Fruit fly (Drosophila melanogaster) whole organism, embryonic: ENCODE results near the gene Ubqn.
A peak's percentile ranks its signal among the peaks of the same experiment; 100 is the strongest.

Source experiments
- Atf6 ChIP-seq: fragments of 200-800 bp; sonication (Bioruptor generic); IDR thresholded peaks from 2 replicates; pipeline ENCODE4 v1.3.6; 2022; ENCODE audit warnings: missing biosample characterization, missing genetic modification characterization
- CG11398 ChIP-seq: fragments of 200-800 bp; sonication (Bioruptor generic); optimal IDR thresholded peaks from 2 replicates; lab custom pipeline; 2016; ENCODE audit warnings: missing biosample characterization, missing genetic modification characterization
- CG12155 ChIP-seq: fragments of 200-800 bp; sonication (Bioruptor generic); optimal IDR thresholded peaks from 3 replicates; lab custom pipeline; 2016; ENCODE audit warnings: missing biosample characterization, missing genetic modification characterization
- CG12219 ChIP-seq: fragments of 200-800 bp; sonication (Bioruptor generic); optimal IDR thresholded peaks from 3 replicates; lab custom pipeline; 2018; ENCODE audit warnings: missing biosample characterization, mild to moderate bottlenecking, missing genetic modification characterization
- CG15479 ChIP-seq: fragments of 200-800 bp; sonication (Bioruptor generic); optimal IDR thresholded peaks from 3 replicates; lab custom pipeline; 2019; ENCODE audit warnings: missing biosample characterization, mild to moderate bottlenecking, missing genetic modification characterization, moderate library complexity
- CG16815 ChIP-seq: fragments of 200-800 bp; sonication (Bioruptor generic); optimal IDR thresholded peaks from 3 replicates; lab custom pipeline; 2017; ENCODE audit warnings: missing biosample characterization, mild to moderate bottlenecking, missing genetic modification characterization
- CG17186 ChIP-seq: fragments of 200-800 bp; sonication (Bioruptor generic); optimal IDR thresholded peaks from 3 replicates; lab custom pipeline; 2017; ENCODE audit warnings: missing biosample characterization, missing genetic modification reagents, missing genetic modification characterization
- CG2120 ChIP-seq: fragments of 200-800 bp; sonication (Bioruptor generic); optimal IDR thresholded peaks from 3 replicates; lab custom pipeline; 2016; ENCODE audit warnings: missing biosample characterization, missing genetic modification characterization
- CG2678 ChIP-seq: fragments of 200-800 bp; sonication (Bioruptor generic); optimal IDR thresholded peaks from 3 replicates; lab custom pipeline; 2019; ENCODE audit warnings: missing biosample characterization, mild to moderate bottlenecking, missing genetic modification characterization, moderate library complexity
- CG2875 ChIP-seq: fragments of 200-800 bp; sonication (Bioruptor generic); optimal IDR thresholded peaks from 2 replicates; lab custom pipeline; 2017; ENCODE audit warnings: missing biosample characterization, mild to moderate bottlenecking, missing genetic modification characterization, missing genetic modification reagents
- CG30431 ChIP-seq: fragments of 200-800 bp; sonication (Bioruptor generic); optimal IDR thresholded peaks from 2 replicates; lab custom pipeline; 2017; ENCODE audit warnings: missing biosample characterization, missing genetic modification characterization
- CG3163 ChIP-seq: fragments of 200-800 bp; sonication (Bioruptor generic); optimal IDR thresholded peaks from 3 replicates; lab custom pipeline; 2016; ENCODE audit warnings: missing biosample characterization, missing genetic modification characterization
- CG32772 ChIP-seq: fragments of 200-800 bp; sonication (Bioruptor generic); IDR thresholded peaks from 2 replicates; pipeline ENCODE4 v1.3.6; 2022; ENCODE audit warnings: missing biosample characterization, missing genetic modification characterization
- CG43689 ChIP-seq: fragments of 200-800 bp; sonication (Bioruptor generic); IDR thresholded peaks from 2 replicates; pipeline ENCODE4 v1.3.6; 2022; ENCODE audit warnings: missing biosample characterization, missing genetic modification characterization
- CG6683 ChIP-seq: fragments of 200-800 bp; sonication (Bioruptor generic); optimal IDR thresholded peaks from 2 replicates; lab custom pipeline; 2017; ENCODE audit warnings: missing biosample characterization, mild to moderate bottlenecking, missing genetic modification characterization, missing genetic modification reagents
- CG6689 ChIP-seq: fragments of 200-800 bp; sonication (Bioruptor generic); IDR thresholded peaks from 2 replicates; pipeline ENCODE4 v1.3.6; 2022; ENCODE audit warnings: missing biosample characterization, missing genetic modification characterization
- CG6765 ChIP-seq: fragments of 200-800 bp; sonication (Bioruptor generic); optimal IDR thresholded peaks from 3 replicates; lab custom pipeline; 2017; ENCODE audit warnings: missing biosample characterization, mild to moderate bottlenecking, missing genetic modification characterization
- CG6813 ChIP-seq: fragments of 200-800 bp; sonication (Bioruptor generic); optimal IDR thresholded peaks from 2 replicates; lab custom pipeline; 2017; ENCODE audit warnings: missing biosample characterization, missing genetic modification characterization, mild to moderate bottlenecking, moderate library complexity, missing genetic modification reagents
- CG7556 ChIP-seq: fragments of 200-800 bp; sonication (Bioruptor generic); optimal IDR thresholded peaks from 2 replicates; lab custom pipeline; 2017; ENCODE audit warnings: missing biosample characterization, mild to moderate bottlenecking, missing genetic modification characterization
- CG7928 ChIP-seq: fragments of 200-800 bp; sonication (Bioruptor generic); optimal IDR thresholded peaks from 2 replicates; lab custom pipeline; 2017; ENCODE audit warnings: missing biosample characterization, mild to moderate bottlenecking, missing genetic modification characterization
- CG9437 ChIP-seq: fragments of 200-800 bp; sonication (Bioruptor generic); optimal IDR thresholded peaks from 2 replicates; lab custom pipeline; 2018; ENCODE audit warnings: missing biosample characterization, mild to moderate bottlenecking, missing genetic modification characterization
- Dad ChIP-seq: fragments of 200-800 bp; sonication (Bioruptor generic); optimal IDR thresholded peaks from 3 replicates; lab custom pipeline; 2016; ENCODE audit warnings: missing biosample characterization, missing genetic modification characterization
- Dfd ChIP-seq, 2 experiments: fragments of >200 bp; optimal IDR thresholded peaks; 2 replicates each; lab custom pipeline; 2017; ENCODE audit warnings: missing biosample characterization in 2 of 2, missing genetic modification characterization in 2 of 2
- Dll ChIP-seq: fragments of 200-800 bp; sonication (Bioruptor generic); IDR thresholded peaks from 4 replicates; pipeline ENCODE4 v1.3.6; 2022; ENCODE audit warnings: missing biosample characterization, missing genetic modification characterization; ENCODE audit not compliant: partially characterized antibody
- Hr3 ChIP-seq: fragments of 200-800 bp; sonication (Bioruptor generic); optimal IDR thresholded peaks from 3 replicates; lab custom pipeline; 2016; ENCODE audit warnings: missing biosample characterization, missing genetic modification characterization
- Hr39 ChIP-seq: fragments of >200 bp; optimal IDR thresholded peaks from 2 replicates; lab custom pipeline; 2017
- Max ChIP-seq: fragments of 200-800 bp; sonication (Bioruptor generic); optimal IDR thresholded peaks from 2 replicates; lab custom pipeline; 2016; ENCODE audit warnings: missing biosample characterization, mild to moderate bottlenecking, missing genetic modification characterization
- NK7.1 ChIP-seq: fragments of 200-800 bp; sonication (Bioruptor generic); optimal IDR thresholded peaks from 3 replicates; lab custom pipeline; 2016; ENCODE audit warnings: missing biosample characterization, missing genetic modification characterization
- Sin3A ChIP-seq: fragments of >200 bp; optimal IDR thresholded peaks from 2 replicates; lab custom pipeline; 2018
- Sry-β ChIP-seq: fragments of 200-800 bp; sonication (Bioruptor generic); optimal IDR thresholded peaks from 2 replicates; lab custom pipeline; 2018; ENCODE audit warnings: missing biosample characterization, mild to moderate bottlenecking, missing genetic modification characterization, moderate library complexity
- Stat92E ChIP-seq, 3 experiments: fragments of >200 bp in 2 of 3; fragments of 200-800 bp in 1 of 3; sonication (Bioruptor generic) in 1 of 3; optimal IDR thresholded peaks; 2 replicates each; lab custom pipeline; 2017 to 2019; ENCODE audit warnings: missing biosample characterization in 3 of 3, missing genetic modification characterization in 3 of 3, mild to moderate bottlenecking in 1 of 3, moderate library complexity in 1 of 3
- YL-1 ChIP-seq: fragments of 200-800 bp; sonication (Bioruptor generic); optimal IDR thresholded peaks from 3 replicates; lab custom pipeline; 2017; ENCODE audit warnings: missing biosample characterization, mild to moderate bottlenecking, missing genetic modification characterization
- ab ChIP-seq: fragments of 200-800 bp; sonication (Bioruptor generic); optimal IDR thresholded peaks from 2 replicates; lab custom pipeline; 2016; ENCODE audit warnings: missing biosample characterization, missing genetic modification characterization
- bbx ChIP-seq: fragments of 200-800 bp; sonication (Bioruptor generic); IDR thresholded peaks from 2 replicates; pipeline ENCODE4 v1.3.6; 2022; ENCODE audit warnings: missing biosample characterization, missing genetic modification characterization; ENCODE audit not compliant: partially characterized antibody
- cg ChIP-seq: fragments of 200-800 bp; sonication (Bioruptor generic); optimal IDR thresholded peaks from 3 replicates; lab custom pipeline; 2019; ENCODE audit warnings: missing biosample characterization, mild to moderate bottlenecking, missing genetic modification characterization, moderate library complexity
- dmrt99B ChIP-seq: fragments of 200-800 bp; sonication (Bioruptor generic); optimal IDR thresholded peaks from 2 replicates; lab custom pipeline; 2018; ENCODE audit warnings: missing biosample characterization, mild to moderate bottlenecking, missing genetic modification characterization, moderate library complexity
- dysf ChIP-seq: fragments of 200-800 bp; sonication (Bioruptor generic); IDR thresholded peaks from 3 replicates; pipeline ENCODE4 v1.3.6; 2022; ENCODE audit warnings: missing biosample characterization, missing genetic modification characterization
- fd3F ChIP-seq: fragments of 200-800 bp; sonication (Bioruptor generic); optimal IDR thresholded peaks from 2 replicates; lab custom pipeline; 2018; ENCODE audit warnings: missing biosample characterization, mild to moderate bottlenecking, missing genetic modification characterization, moderate library complexity
- gsb ChIP-seq: fragments of 200-800 bp; sonication (Bioruptor generic); IDR thresholded peaks from 2 replicates; pipeline ENCODE4 v1.3.6; 2022; ENCODE audit warnings: missing biosample characterization, missing genetic modification characterization
- hbn ChIP-seq: fragments of 200-800 bp; sonication (Bioruptor generic); IDR thresholded peaks from 2 replicates; pipeline ENCODE4 v1.3.6; 2022; ENCODE audit warnings: missing biosample characterization, missing genetic modification characterization; ENCODE audit not compliant: partially characterized antibody
- hkb ChIP-seq, 2 experiments: fragments of 200-800 bp in 1 of 2; fragments of >200 bp in 1 of 2; sonication (Bioruptor generic) in 1 of 2; IDR thresholded peaks in 1 of 2; optimal IDR thresholded peaks in 1 of 2; 2 replicates each; pipeline versions ENCODE4 v1.3.6 to Lab custom; 2017 to 2022; ENCODE audit warnings: missing biosample characterization in 1 of 2, missing genetic modification characterization in 1 of 2
- nau ChIP-seq: fragments of 200-800 bp; sonication (Bioruptor generic); optimal IDR thresholded peaks from 3 replicates; lab custom pipeline; 2017; ENCODE audit warnings: missing biosample characterization, mild to moderate bottlenecking, missing genetic modification characterization, missing genetic modification reagents
- nerfin-1 ChIP-seq: fragments of 200-800 bp; sonication (Bioruptor generic); optimal IDR thresholded peaks from 3 replicates; lab custom pipeline; 2019; ENCODE audit warnings: missing biosample characterization, mild to moderate bottlenecking, missing genetic modification characterization, moderate library complexity
- odd ChIP-seq: fragments of 200-800 bp; sonication (Bioruptor generic); optimal IDR thresholded peaks from 2 replicates; lab custom pipeline; 2017; ENCODE audit warnings: missing biosample characterization, mild to moderate bottlenecking, missing genetic modification characterization
- org-1 ChIP-seq: fragments of 200-800 bp; sonication (Bioruptor generic); optimal IDR thresholded peaks from 2 replicates; lab custom pipeline; 2017; ENCODE audit warnings: missing biosample characterization, missing genetic modification characterization
- psq ChIP-seq: fragments of 200-800 bp; sonication (Bioruptor generic); optimal IDR thresholded peaks from 2 replicates; lab custom pipeline; 2017; ENCODE audit warnings: missing biosample characterization, missing genetic modification characterization
- ranshi ChIP-seq: fragments of 200-800 bp; sonication (Bioruptor generic); IDR thresholded peaks from 2 replicates; pipeline ENCODE4 v1.3.6; 2022; ENCODE audit warnings: missing biosample characterization, missing genetic modification characterization
- schlank ChIP-seq: fragments of 200-800 bp; sonication (Bioruptor generic); optimal IDR thresholded peaks from 2 replicates; lab custom pipeline; 2018; ENCODE audit warnings: missing biosample characterization, mild to moderate bottlenecking, missing genetic modification characterization
- slbo ChIP-seq: fragments of 200-800 bp; sonication (Bioruptor generic); IDR thresholded peaks from 2 replicates; pipeline ENCODE4 v1.3.6; 2022; ENCODE audit warnings: missing biosample characterization, missing genetic modification characterization
- toy ChIP-seq: fragments of 200-800 bp; sonication (Bioruptor generic); IDR thresholded peaks from 2 replicates; pipeline ENCODE4 v1.3.6; 2022; ENCODE audit warnings: missing biosample characterization, missing genetic modification characterization
- vvl ChIP-seq: fragments of 200-800 bp; sonication (Bioruptor generic); IDR thresholded peaks from 2 replicates; pipeline ENCODE4 v1.3.6; 2022; ENCODE audit warnings: missing biosample characterization, missing genetic modification characterization
- zfh1 ChIP-seq: fragments of 200-800 bp; sonication (Bioruptor generic); IDR thresholded peaks from 3 replicates; pipeline ENCODE4 v1.3.6; 2022; ENCODE audit warnings: missing biosample characterization, missing genetic modification characterization

Ubqn gene

dm6 chrX:19637002-19637420 is 46.6 kb upstream of the Ubqn start (continued):
- TF ChIP-seq Stat92E (GFP tag; optimal IDR thresholded peaks at IDR 0.05; lab: Kevin White, UChicago) (no peak), Max (GFP tag; lab: Kevin White, UChicago) (no peak), cg (GFP tag; lab: Kevin White, UChicago) (peak; percentile 94), dysf (GFP tag; lab: Robert Waterston, UW) (no peak), Hr39 (lab: Kevin White, UChicago) (no peak), CG2678 (tag; lab: Kevin White, UChicago) (no peak), slbo (GFP tag; lab: Robert Waterston, UW) (no peak), CG12219 (no peak), CG11398 (GFP tag; lab: Kevin White, UChicago) (no peak), Sry-β (GFP tag; lab: Kevin White, UChicago) (no peak), CG6765 (GFP tag; lab: Kevin White, UChicago) (no peak), vvl (no peak), hbn (GFP tag; lab: Robert Waterston, UW) (no peak), CG16815 (GFP tag; lab: Kevin White, UChicago) (no peak), CG3163 (GFP tag; lab: Kevin White, UChicago) (no peak), psq (GFP tag; lab: Kevin White, UChicago) (peak; percentile 69), CG9437 (GFP tag; lab: Kevin White, UChicago) (no peak), ranshi (GFP tag; lab: Robert Waterston, UW) (no peak), dmrt99B (tag; lab: Kevin White, UChicago) (no peak), fd3F (GFP tag; lab: Kevin White, UChicago) (no peak), Dfd (GFP tag; optimal IDR thresholded peaks at IDR 0.05; lab: Kevin White, UChicago) (no peak), CG32772 (GFP tag; lab: Robert Waterston, UW) (no peak), CG43689 (GFP tag; lab: Robert Waterston, UW) (no peak), gsb (GFP tag; lab: Robert Waterston, UW) (no peak), CG17186 (GFP tag; lab: Kevin White, UChicago) (no peak), NK7.1 (no peak), Dll (GFP tag; lab: Robert Waterston, UW) (no peak), CG12155 (GFP tag; lab: Kevin White, UChicago) (no peak), ab (GFP tag; lab: Kevin White, UChicago) (no peak), schlank (tag; lab: Kevin White, UChicago) (no peak), CG30431 (GFP tag; lab: Kevin White, UChicago) (no peak), Sin3A (lab: Kevin White, UChicago) (no peak), Dad (GFP tag; lab: Kevin White, UChicago) (no peak), CG7928 (GFP tag; lab: Kevin White, UChicago) (no peak), CG2120 (GFP tag; lab: Kevin White, UChicago) (peak; percentile 30), hkb (optimal IDR thresholded peaks at IDR 0.05; lab: Kevin White, UChicago) (no peak), hkb (GFP tag; IDR thresholded peaks at IDR 0.05; lab: Robert Waterston, UW) (no peak), CG6689 (GFP tag; lab: Robert Waterston, UW) (no peak), nerfin-1 (peak; percentile 73), toy (GFP tag; lab: Robert Waterston, UW) (no peak), CG15479 (no peak), Atf6 (GFP tag; lab: Robert Waterston, UW) (no peak), nau (GFP tag; lab: Kevin White, UChicago) (no peak), org-1 (no peak), odd (no peak), Hr3 (GFP tag; lab: Kevin White, UChicago) (no peak), zfh1 (GFP tag; lab: Robert Waterston, UW) (no peak), bbx (GFP tag; lab: Robert Waterston, UW) (0 out of 2 replicates have a peak, but pooled peaks have one; percentile 24), YL-1 (GFP tag; lab: Kevin White, UChicago) (peak; percentile 51), CG6683 (GFP tag; lab: Kevin White, UChicago) (no peak), CG2875 (GFP tag; lab: Kevin White, UChicago) (no peak), CG6813 (GFP tag; lab: Kevin White, UChicago) (no peak), CG7556 (GFP tag; lab: Kevin White, UChicago) (no peak)
